Worm (Caenorhabditis elegans) whole organism, midembryonic: ENCODE results near the gene C45B2.2.

ENCODE experiments used
- T22C8.4 ChIP-seq: fragments of 200-800 bp; sonication (Bioruptor generic); IDR thresholded peaks from 2 replicates; pipeline ENCODE4 v1.3.6; 2022; ENCODE audit warnings: missing genetic modification characterization, missing compliant biosample characterization
- cog-1 ChIP-seq: sonication (generic microtip); optimal IDR thresholded peaks from 2 replicates; lab custom pipeline; 2016; ENCODE audit warnings: missing genetic modification characterization, missing compliant biosample characterization
- flt-1 ChIP-seq: fragments of 200-800 bp; sonication (Bioruptor generic); IDR thresholded peaks from 2 replicates; pipeline ENCODE4 v1.3.6; 2022; ENCODE audit warnings: missing genetic modification characterization, missing compliant biosample characterization
- klf-2 ChIP-seq: fragments of 200-800 bp; sonication (Bioruptor generic); conservative IDR thresholded peaks from 2 replicates; pipeline ENCODE4 v1.3.6; 2022; ENCODE audit warnings: missing genetic modification reagents, missing genetic modification characterization, missing compliant biosample characterization
- med-1 ChIP-seq: sonication (generic microtip); optimal IDR thresholded peaks from 2 replicates; lab custom pipeline; 2017; ENCODE audit warnings: missing genetic modification characterization, mild to moderate bottlenecking, missing compliant biosample characterization, antibody characterized with exemption, missing genetic modification reagents; ENCODE audit not compliant: insufficient read depth
- ref-1 ChIP-seq: fragments of 200-800 bp; sonication (Bioruptor generic); conservative IDR thresholded peaks from 2 replicates; pipeline ENCODE4 v1.3.6; 2022; ENCODE audit warnings: missing genetic modification reagents, missing genetic modification characterization, missing compliant biosample characterization
- tab-1 ChIP-seq: fragments of 200-800 bp; sonication (Bioruptor generic); IDR thresholded peaks from 2 replicates; pipeline ENCODE4 v1.3.6; 2022; ENCODE audit warnings: missing genetic modification characterization, missing compliant biosample characterization
- ztf-23 ChIP-seq: fragments of 200-800 bp; sonication (Bioruptor generic); IDR thresholded peaks from 2 replicates; pipeline ENCODE4 v1.3.6; 2022; ENCODE audit warnings: missing genetic modification reagents, missing genetic modification characterization, missing compliant biosample characterization
- ztf-29 ChIP-seq: fragments of 200-800 bp; sonication (Bioruptor generic); IDR thresholded peaks from 2 replicates; pipeline ENCODE4 v1.3.6; 2022; ENCODE audit warnings: missing genetic modification reagents, missing genetic modification characterization, missing compliant biosample characterization

ce11 chrX:6052744-6053143, 31.8 kb upstream of the C45B2.2 start, which contains the start of gene C45B2.6:
- TF ChIP-seq med-1 (no peak), ztf-29 (GFP tag; lab: Robert Waterston, UW) (no peak), ztf-23 (GFP tag; lab: Robert Waterston, UW) (no peak), T22C8.4 (GFP tag; lab: Robert Waterston, UW) (no peak), cog-1 (tag; lab: Kevin White, UChicago) (no peak), ref-1 (no peak), flt-1 (GFP tag; lab: Robert Waterston, UW) (no peak), klf-2 (GFP tag; lab: Robert Waterston, UW) (no peak), tab-1 (GFP tag; lab: Robert Waterston, UW) (no peak)
